Worm (Caenorhabditis elegans): Measurements from ENCODE around the gene M03B6.1.

Gene M03B6.1

ce11 chrX:13886195-13886594, 44.8 kb downstream of the M03B6.1 start:
- no peak for TF ChIP-seq ceh-9 (tag; optimal IDR thresholded peaks at IDR 0.05)
- TF ChIP-seq nhr-12 (tag; optimal IDR thresholded peaks at IDR 0.05): no peak
- TF ChIP-seq ama-1 (optimal IDR thresholded peaks at IDR 0.05): no peak
- TF ChIP-seq nhr-23 (tag; optimal IDR thresholded peaks at IDR 0.05): no peak
- TF ChIP-seq nhr-11 (tag; optimal IDR thresholded peaks at IDR 0.05): no peak
- no peak for TF ChIP-seq daf-12 (tag; optimal IDR thresholded peaks at IDR 0.05)
- TF ChIP-seq ZK546.5 (tag; optimal IDR thresholded peaks at IDR 0.05): no peak
- no peak for TF ChIP-seq zag-1 (tag; optimal IDR thresholded peaks at IDR 0.05)
- TF ChIP-seq fos-1 (tag; optimal IDR thresholded peaks at IDR 0.05): no peak
- TF ChIP-seq hmg-11 (tag; optimal IDR thresholded peaks at IDR 0.05): no peak
- TF ChIP-seq elt-3 (tag; optimal IDR thresholded peaks at IDR 0.05): no peak
- TF ChIP-seq nhr-28 (tag; optimal IDR thresholded peaks at IDR 0.05): no peak
- TF ChIP-seq mdl-1 (tag; optimal IDR thresholded peaks at IDR 0.05): no peak
- no peak for TF ChIP-seq aly-2 (tag; optimal IDR thresholded peaks at IDR 0.05)
- no peak for TF ChIP-seq sea-2 (GFP tag; optimal IDR thresholded peaks at IDR 0.05)
- TF ChIP-seq pha-4 (tag; optimal IDR thresholded peaks at IDR 0.05): no peak
- no peak for TF ChIP-seq egl-5 (tag; optimal IDR thresholded peaks at IDR 0.05)
- no peak for TF ChIP-seq unc-62 (GFP tag; optimal IDR thresholded peaks at IDR 0.05)
- no peak for TF ChIP-seq skn-1 (tag; optimal IDR thresholded peaks at IDR 0.05)
- no peak for TF ChIP-seq pqm-1 (tag; optimal IDR thresholded peaks at IDR 0.05)
